Worm (Caenorhabditis elegans) whole organism, L1 larva: ENCODE results near the gene T22F3.11.
"Not testable (repeated sequence)": the region's sequence is repeated elsewhere in the genome, so short reads cannot be mapped to it uniquely, and the experiment has no call there.

Experiments
- F16B12.6 ChIP-seq: fragments of 150-350 bp; optimal IDR thresholded peaks from 2 replicates; lab custom pipeline; 2014; ENCODE audit warnings: missing biosample characterization, missing genetic modification characterization
- alr-1 ChIP-seq: fragments of 200-800 bp; sonication (Bioruptor generic); optimal IDR thresholded peaks from 2 replicates; lab custom pipeline; 2018; ENCODE audit warnings: borderline replicate concordance, mild to moderate bottlenecking, missing genetic modification characterization, missing compliant biosample characterization
- ama-1 ChIP-seq: fragments of 150-350 bp; optimal IDR thresholded peaks from 2 replicates; lab custom pipeline; 2014
- blmp-1 ChIP-seq: fragments of 150-350 bp; optimal IDR thresholded peaks from 2 replicates; lab custom pipeline; 2014; ENCODE audit warnings: missing biosample characterization, missing genetic modification characterization
- ceh-82 ChIP-seq, 3 experiments: fragments of 150-350 bp in 1 of 3; sonication (generic microtip) in 2 of 3; optimal IDR thresholded peaks; 2 replicates each; lab custom pipeline; 2014 to 2017; ENCODE audit warnings: missing biosample characterization in 3 of 3, missing genetic modification characterization in 3 of 3
- ceh-90 ChIP-seq: sonication (generic microtip); optimal IDR thresholded peaks from 2 replicates; lab custom pipeline; 2016; ENCODE audit warnings: missing genetic modification characterization, missing compliant biosample characterization
- dpl-1 ChIP-seq, 3 experiments: fragments of 150-350 bp in 2 of 3; sonication (generic microtip) in 1 of 3; optimal IDR thresholded peaks; 2 replicates each; lab custom pipeline; 2014 to 2017; ENCODE audit warnings: missing biosample characterization in 3 of 3, missing genetic modification characterization in 3 of 3, missing genetic modification reagents in 3 of 3
- efl-1 ChIP-seq, 4 experiments: fragments of 150-350 bp; optimal IDR thresholded peaks in 3 of 4; peaks in 1 of 4; 1 replicate in 1 of 4; 2 replicates in 3 of 4; lab custom pipeline; 2014; ENCODE audit warnings: missing biosample characterization in 2 of 4, missing genetic modification characterization in 2 of 4, missing genetic modification reagents in 2 of 4
- egl-13 ChIP-seq: sonication (generic microtip); optimal IDR thresholded peaks from 2 replicates; lab custom pipeline; 2016; ENCODE audit warnings: missing genotype, missing genetic modification reagents, missing genetic modification characterization, missing compliant biosample characterization
- elt-2 ChIP-seq: sonication (generic microtip); optimal IDR thresholded peaks from 2 replicates; lab custom pipeline; 2016; ENCODE audit warnings: missing genetic modification characterization, mild to moderate bottlenecking, inconsistent platforms, missing compliant biosample characterization, missing genetic modification reagents
- elt-3 ChIP-seq, 6 experiments: fragments of 150-350 bp in 1 of 6; sonication (generic microtip); optimal IDR thresholded peaks; 2 replicates each; lab custom pipeline; 2017 to 2018; ENCODE audit warnings: missing biosample characterization in 6 of 6, missing genetic modification characterization in 6 of 6, inconsistent platforms in 1 of 6
- grh-1 ChIP-seq: fragments of 200-800 bp; sonication (Bioruptor generic); IDR thresholded peaks from 2 replicates; pipeline ENCODE4 v1.3.6; 2022; ENCODE audit warnings: missing genetic modification reagents, missing genetic modification characterization, missing compliant biosample characterization
- hlh-4 ChIP-seq: sonication (generic microtip); optimal IDR thresholded peaks from 2 replicates; lab custom pipeline; 2016; ENCODE audit warnings: mild to moderate bottlenecking, missing genetic modification characterization, missing compliant biosample characterization
- lin-15B ChIP-seq: fragments of 150-350 bp; sonication (generic microtip); optimal IDR thresholded peaks from 3 replicates; lab custom pipeline; 2014; ENCODE audit warnings: missing biosample characterization, missing genetic modification characterization
- lin-35 ChIP-seq, 2 experiments: fragments of 150-350 bp; optimal IDR thresholded peaks; 2 replicates each; lab custom pipeline; 2014; ENCODE audit warnings: missing biosample characterization in 2 of 2, missing genetic modification characterization in 2 of 2, missing genetic modification reagents in 2 of 2
- lin-39 ChIP-seq: fragments of 150-350 bp; optimal IDR thresholded peaks from 2 replicates; lab custom pipeline; 2014; ENCODE audit warnings: missing biosample characterization, missing genetic modification reagents, missing genetic modification characterization
- lir-3 ChIP-seq: sonication (generic microtip); optimal IDR thresholded peaks from 2 replicates; lab custom pipeline; 2016; ENCODE audit warnings: mild to moderate bottlenecking, missing genetic modification characterization, moderate library complexity, missing compliant biosample characterization; ENCODE audit not compliant: poor library complexity
- lsy-2 ChIP-seq, 2 experiments: fragments of 150-350 bp; optimal IDR thresholded peaks; 2 replicates each; lab custom pipeline; 2014; ENCODE audit warnings: missing biosample characterization in 2 of 2, missing genetic modification characterization in 2 of 2
- mdl-1 ChIP-seq, 2 experiments: fragments of 150-350 bp; optimal IDR thresholded peaks; 2 replicates each; lab custom pipeline; 2014 to 2017; ENCODE audit warnings: missing biosample characterization in 2 of 2, missing genetic modification characterization in 2 of 2, inconsistent platforms in 1 of 2
- nhr-12 ChIP-seq: sonication (generic microtip); optimal IDR thresholded peaks from 2 replicates; lab custom pipeline; 2017; ENCODE audit warnings: missing biosample characterization, missing genetic modification characterization
- nhr-20 ChIP-seq: sonication (generic microtip); optimal IDR thresholded peaks from 2 replicates; lab custom pipeline; 2016; ENCODE audit warnings: mild to moderate bottlenecking, missing genetic modification characterization, missing compliant biosample characterization
- nhr-28 ChIP-seq: fragments of 150-350 bp; optimal IDR thresholded peaks from 2 replicates; lab custom pipeline; 2014; ENCODE audit warnings: missing biosample characterization, missing genetic modification characterization
- nhr-71 ChIP-seq: sonication (generic microtip); optimal IDR thresholded peaks from 2 replicates; lab custom pipeline; 2016; ENCODE audit warnings: mild to moderate bottlenecking, missing genetic modification characterization, moderate library complexity, missing compliant biosample characterization
- nhr-85 ChIP-seq: sonication (generic microtip); peaks from one replicate; lab custom pipeline; 2016; ENCODE audit warnings: missing genetic modification characterization, inconsistent platforms, missing compliant biosample characterization
- nhr-90 ChIP-seq: sonication (generic microtip); optimal IDR thresholded peaks from 2 replicates; lab custom pipeline; 2016; ENCODE audit warnings: mild to moderate bottlenecking, missing genetic modification characterization, missing compliant biosample characterization; ENCODE audit not compliant: poor library complexity
- pag-3 ChIP-seq: sonication (generic microtip); optimal IDR thresholded peaks from 2 replicates; lab custom pipeline; 2017; ENCODE audit warnings: missing genetic modification characterization, mild to moderate bottlenecking, missing compliant biosample characterization, antibody characterized with exemption, borderline replicate concordance; ENCODE audit not compliant: insufficient read depth
- pqm-1 ChIP-seq: sonication (generic microtip); optimal IDR thresholded peaks from 3 replicates; lab custom pipeline; 2017; ENCODE audit warnings: missing biosample characterization, missing genetic modification characterization
- rnt-1 ChIP-seq: sonication (generic microtip); optimal IDR thresholded peaks from 2 replicates; lab custom pipeline; 2016; ENCODE audit warnings: mild to moderate bottlenecking, missing genetic modification characterization, moderate library complexity, missing compliant biosample characterization
- sox-4 ChIP-seq: sonication (generic microtip); optimal IDR thresholded peaks from 2 replicates; lab custom pipeline; 2016; ENCODE audit warnings: missing genetic modification characterization, missing compliant biosample characterization
- sptf-1 ChIP-seq: fragments of 150-350 bp; optimal IDR thresholded peaks from 2 replicates; lab custom pipeline; 2014; ENCODE audit warnings: missing biosample characterization, missing genetic modification characterization
- sup-37 ChIP-seq: fragments of 200-800 bp; sonication (Bioruptor generic); optimal IDR thresholded peaks from 2 replicates; lab custom pipeline; 2018; ENCODE audit warnings: mild to moderate bottlenecking, missing genetic modification characterization, missing compliant biosample characterization
- unc-130 ChIP-seq: fragments of 150-350 bp; optimal IDR thresholded peaks from 2 replicates; lab custom pipeline; 2017; ENCODE audit warnings: missing biosample characterization, missing genetic modification characterization, inconsistent platforms
- unc-98 ChIP-seq: fragments of 200-800 bp; sonication (Bioruptor generic); IDR thresholded peaks from 2 replicates; pipeline ENCODE4 v1.3.6; 2022; ENCODE audit warnings: missing genetic modification characterization, missing compliant biosample characterization

The T22F3.11 gene

ce11 chrV:3633041-3633440 lies 18.7 kb upstream of the T22F3.11 start, which contains the start of gene F59B1.2:
F59B1.2 (plus strand) TSS chrV:3633341.
- no peak for TF ChIP-seq ama-1 (lab: Kevin White, UChicago)
- TF ChIP-seq sup-37 (GFP tag; lab: Kevin White, UChicago), result no peak
- TF ChIP-seq, all 84 proteins: peak for 0

DNA sequence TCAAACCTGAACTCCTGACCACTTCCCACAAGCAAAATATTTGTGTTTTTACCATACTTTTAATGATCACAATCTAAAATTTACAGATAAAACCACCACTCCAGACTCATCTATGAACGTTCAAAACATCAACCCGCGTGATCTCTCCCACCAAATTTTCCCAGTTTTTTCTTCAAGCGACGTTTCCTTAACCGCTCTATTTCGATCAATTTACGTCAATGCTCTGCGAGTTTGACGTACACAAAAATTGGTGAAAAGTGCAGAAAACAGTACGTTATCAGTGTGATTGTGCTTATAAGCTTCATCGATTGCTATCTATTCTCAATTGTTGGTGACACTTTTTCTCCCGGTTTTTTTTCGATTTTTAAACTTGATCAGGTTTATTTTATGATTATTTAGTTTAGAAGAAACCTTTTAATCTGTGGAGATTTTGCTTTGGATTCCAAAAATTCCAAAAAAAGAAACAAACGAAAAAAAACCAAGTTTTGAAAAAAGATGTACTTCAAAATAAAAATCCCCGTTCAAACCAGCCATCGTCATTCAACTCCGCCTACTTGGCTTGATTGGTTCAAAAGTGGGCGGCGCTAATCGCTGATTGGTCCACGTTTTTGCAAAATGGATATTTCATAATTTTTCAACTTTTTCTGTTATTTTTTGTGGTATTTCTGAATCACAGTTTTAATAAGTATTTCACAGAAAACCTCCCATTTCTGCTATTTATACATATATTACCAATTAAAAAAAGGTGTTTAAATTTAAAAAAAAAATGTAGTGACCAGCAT lies 18.1 kb upstream of the T22F3.11 start:
- TF ChIP-seq pag-3 (tag; lab: Kevin White, UChicago) (no peak), elt-2 (tag; lab: Kevin White, UChicago) (peak; percentile 84), nhr-90 (tag; lab: Kevin White, UChicago) (peak; percentile 37), lin-35 (GFP tag; optimal IDR thresholded peaks at IDR 0.05; lab: Kevin White, UChicago) (peak in 1 of 2 experiments; percentile 40), mdl-1 (tag; optimal IDR thresholded peaks at IDR 0.05; lab: Kevin White, UChicago) (peak in 1 of 2 experiments; percentile 13), grh-1 (GFP tag; lab: Robert Waterston, UW) (no peak), nhr-71 (tag; lab: Kevin White, UChicago) (peak; percentile 30)
- TF ChIP-seq, all 84 proteins: peak for 5

DNA sequence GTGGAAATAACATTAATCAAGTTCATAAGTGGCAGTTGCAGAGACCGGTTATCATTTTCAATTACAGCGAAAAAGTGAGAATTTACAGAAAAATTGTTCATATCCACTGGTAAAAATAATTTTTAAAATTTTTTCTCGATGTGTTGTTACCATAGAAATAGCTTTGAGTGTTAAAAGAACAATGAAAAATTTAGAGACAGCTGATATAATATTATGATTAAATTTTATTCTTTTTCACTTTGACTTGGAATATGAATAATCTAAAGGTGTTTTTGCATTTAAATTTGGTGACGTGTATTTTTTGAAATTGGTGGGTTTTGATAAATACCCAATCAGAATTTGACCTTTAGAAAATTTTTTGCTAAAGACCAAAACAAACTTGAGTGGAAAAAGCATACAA lies 17.2 kb upstream of the T22F3.11 start, which contains the start of gene F59B1.6:
Gene F59B1.6 (minus strand): TSS at position 101 of the 400 bp plus-strand sequence.
- TF ChIP-seq efl-1 (optimal IDR thresholded peaks at IDR 0.05; lab: Kevin White, UChicago), result no peak
- no peak for TF ChIP-seq efl-1 (GFP tag; optimal IDR thresholded peaks at IDR 0.05 in 1 of 2; lab: Kevin White, UChicago)
- TF ChIP-seq sox-4 (tag; lab: Kevin White, UChicago), result no peak
- TF ChIP-seq nhr-12 (tag; lab: Kevin White, UChicago), result no peak
- no peak for TF ChIP-seq ceh-82 (tag; optimal IDR thresholded peaks at IDR 0.05; lab: Kevin White, UChicago)
- no peak for TF ChIP-seq lir-3
- TF ChIP-seq lin-39 (tag; lab: Kevin White, UChicago), result no peak
- TF ChIP-seq hlh-4 (tag; lab: Kevin White, UChicago), result no peak
- TF ChIP-seq rnt-1, result no peak

- TF ChIP-seq lin-15B (tag; lab: Kevin White, UChicago) (no peak), sptf-1 (tag; lab: Kevin White, UChicago) (no peak), nhr-85 (no peak)
These were observed 12.6 kb upstream of the T22F3.11 start, which contains the start of gene F59B1.4 for ce11 chrV:3626944-3627343. F59B1.4 (minus strand) TSS chrV:3627044.

DNA sequence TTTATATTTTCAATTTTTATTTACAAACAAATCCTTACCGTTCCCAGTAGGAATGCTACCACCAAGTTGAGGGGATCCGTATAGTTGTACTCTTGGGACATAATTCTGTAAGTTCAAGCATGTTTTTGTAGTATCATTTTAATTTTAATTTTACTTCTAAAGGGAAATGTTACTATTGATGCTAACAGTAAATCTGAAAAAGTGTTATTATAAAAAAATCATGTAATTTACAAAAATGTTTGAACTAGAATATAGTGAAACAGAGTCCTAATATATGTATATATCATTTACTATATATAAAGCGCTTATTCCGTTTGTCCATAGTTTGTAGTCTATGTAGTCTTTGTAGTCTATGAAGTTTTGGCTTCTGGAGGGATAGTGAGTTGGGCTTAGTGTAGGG lies 6.3 kb upstream of the T22F3.11 start, which contains the start of gene srx-93:
Gene srx-93 (minus strand): TSS at position 101 of the 400 bp plus-strand sequence.
- TF ChIP-seq nhr-12 (tag; lab: Kevin White, UChicago); egl-13; ceh-90 (tag; lab: Kevin White, UChicago): not testable (repeated sequence)
- TF ChIP-seq, all 84 proteins: peak for 0; not testable (repeated sequence) for 84

ce11 chrV:3616844-3617243 lies 2.5 kb upstream of the T22F3.11 start:
- TF ChIP-seq efl-1 (optimal IDR thresholded peaks at IDR 0.05; lab: Kevin White, UChicago), result no peak
- TF ChIP-seq efl-1 (GFP tag; optimal IDR thresholded peaks at IDR 0.05 in 1 of 2; lab: Kevin White, UChicago), result peak in 1 of 2 experiments; percentile 22
- TF ChIP-seq mdl-1 (tag; optimal IDR thresholded peaks at IDR 0.05; lab: Kevin White, UChicago), result peak in 1 of 2 experiments; percentile 58
- TF ChIP-seq sox-4 (tag; lab: Kevin White, UChicago), result no peak
- TF ChIP-seq alr-1 (tag; lab: Kevin White, UChicago), result no peak
- TF ChIP-seq nhr-20, result peak; percentile 64
- TF ChIP-seq blmp-1 (tag; lab: Kevin White, UChicago), result peak; percentile 69
- TF ChIP-seq grh-1 (GFP tag; lab: Robert Waterston, UW), result no peak
- peak in 1 of 2 experiments; percentile 30 for TF ChIP-seq lsy-2 (tag; optimal IDR thresholded peaks at IDR 0.05; lab: Kevin White, UChicago)
- no peak for TF ChIP-seq dpl-1 (GFP tag; optimal IDR thresholded peaks at IDR 0.05; lab: Kevin White, UChicago)
- TF ChIP-seq F16B12.6, result no peak
- peak; percentile 46 for TF ChIP-seq unc-130 (tag; lab: Kevin White, UChicago)
- no peak for TF ChIP-seq nhr-28
- no peak for TF ChIP-seq pqm-1 (tag; lab: Kevin White, UChicago)
- peak in 4 of 6 experiments; percentile 47 to 99 (median 65) for TF ChIP-seq elt-3 (tag; optimal IDR thresholded peaks at IDR 0.05; lab: Kevin White, UChicago)
- TF ChIP-seq unc-98 (GFP tag; lab: Robert Waterston, UW), result no peak
